Fruit fly (Drosophila melanogaster) whole organism, embryonic: ENCODE results near the gene Pis.

Source experiments
- ATbp ChIP-seq: fragments of 200-800 bp; sonication (Bioruptor generic); optimal IDR thresholded peaks from 2 replicates; lab custom pipeline; 2017; ENCODE audit warnings: missing biosample characterization, mild to moderate bottlenecking, missing genetic modification characterization, missing genetic modification reagents
- Atf6 ChIP-seq: fragments of 200-800 bp; sonication (Bioruptor generic); IDR thresholded peaks from 2 replicates; pipeline ENCODE4 v1.3.6; 2022; ENCODE audit warnings: missing biosample characterization, missing genetic modification characterization
- BEAF-32 ChIP-seq: fragments of 200-800 bp; sonication (Bioruptor generic); optimal IDR thresholded peaks from 3 replicates; lab custom pipeline; 2017; ENCODE audit warnings: missing biosample characterization, missing genetic modification characterization, mild to moderate bottlenecking, moderate library complexity, missing genetic modification reagents
- CG10431 ChIP-seq: fragments of 200-800 bp; sonication (Bioruptor generic); optimal IDR thresholded peaks from 3 replicates; lab custom pipeline; 2018; ENCODE audit warnings: missing biosample characterization, mild to moderate bottlenecking, missing genetic modification characterization
- CG11085 ChIP-seq: fragments of 200-800 bp; sonication (Bioruptor generic); IDR thresholded peaks from 2 replicates; pipeline ENCODE4 v1.3.6; 2022; ENCODE audit warnings: missing biosample characterization, missing genetic modification characterization
- CG12155 ChIP-seq: fragments of 200-800 bp; sonication (Bioruptor generic); optimal IDR thresholded peaks from 3 replicates; lab custom pipeline; 2016; ENCODE audit warnings: missing biosample characterization, missing genetic modification characterization
- CG13894 ChIP-seq: fragments of 200-800 bp; sonication (Bioruptor generic); optimal IDR thresholded peaks from 3 replicates; lab custom pipeline; 2018; ENCODE audit warnings: missing biosample characterization, mild to moderate bottlenecking, missing genetic modification characterization, moderate library complexity
- CG15696 ChIP-seq: fragments of 200-800 bp; sonication (Bioruptor generic); optimal IDR thresholded peaks from 2 replicates; lab custom pipeline; 2019; ENCODE audit warnings: missing biosample characterization, mild to moderate bottlenecking, missing genetic modification characterization, moderate library complexity
- CG17359 ChIP-seq: fragments of 200-800 bp; sonication (Bioruptor generic); optimal IDR thresholded peaks from 3 replicates; lab custom pipeline; 2018; ENCODE audit warnings: missing biosample characterization, mild to moderate bottlenecking, missing genetic modification characterization, moderate library complexity
- CG18476 ChIP-seq: fragments of 200-800 bp; sonication (Bioruptor generic); optimal IDR thresholded peaks from 2 replicates; lab custom pipeline; 2016; ENCODE audit warnings: missing biosample characterization, mild to moderate bottlenecking, missing genetic modification characterization
- CG2712 ChIP-seq: fragments of 200-800 bp; optimal IDR thresholded peaks from 3 replicates; lab custom pipeline; 2019; ENCODE audit warnings: missing biosample characterization, mild to moderate bottlenecking, missing genetic modification characterization, moderate library complexity
- CG30020 ChIP-seq: fragments of 200-800 bp; optimal IDR thresholded peaks from 2 replicates; lab custom pipeline; 2019; ENCODE audit warnings: missing biosample characterization, mild to moderate bottlenecking, missing genetic modification characterization, moderate library complexity
- CG30403 ChIP-seq: fragments of 200-800 bp; sonication (Bioruptor generic); optimal IDR thresholded peaks from 3 replicates; lab custom pipeline; 2016; ENCODE audit warnings: missing biosample characterization, missing genetic modification characterization
- CG3995 ChIP-seq: fragments of 200-800 bp; sonication (Bioruptor generic); optimal IDR thresholded peaks from 3 replicates; lab custom pipeline; 2016; ENCODE audit warnings: missing biosample characterization, missing genetic modification characterization
- CG6272 ChIP-seq: fragments of 200-800 bp; sonication (Bioruptor generic); IDR thresholded peaks from 2 replicates; pipeline ENCODE4 v1.3.6; 2022; ENCODE audit warnings: missing biosample characterization, missing genetic modification characterization
- CG7745 ChIP-seq: fragments of 200-800 bp; sonication (Bioruptor generic); optimal IDR thresholded peaks from 2 replicates; lab custom pipeline; 2018; ENCODE audit warnings: missing biosample characterization, mild to moderate bottlenecking, missing genetic modification characterization, moderate library complexity
- CG7839 ChIP-seq: fragments of 200-800 bp; sonication (Bioruptor generic); optimal IDR thresholded peaks from 3 replicates; lab custom pipeline; 2018; ENCODE audit warnings: missing biosample characterization, mild to moderate bottlenecking, missing genetic modification characterization, moderate library complexity
- CG7963 ChIP-seq: fragments of 200-800 bp; sonication (Bioruptor generic); IDR thresholded peaks from 3 replicates; pipeline ENCODE4 v1.3.6; 2022; ENCODE audit warnings: missing biosample characterization, missing genetic modification characterization; ENCODE audit not compliant: partially characterized antibody
- CG9437 ChIP-seq: fragments of 200-800 bp; sonication (Bioruptor generic); optimal IDR thresholded peaks from 2 replicates; lab custom pipeline; 2018; ENCODE audit warnings: missing biosample characterization, mild to moderate bottlenecking, missing genetic modification characterization
- D19A ChIP-seq: fragments of 200-800 bp; optimal IDR thresholded peaks from 3 replicates; lab custom pipeline; 2019; ENCODE audit warnings: missing biosample characterization, mild to moderate bottlenecking, missing genetic modification characterization, moderate library complexity
- Deaf1 ChIP-seq: fragments of 200-800 bp; optimal IDR thresholded peaks from 3 replicates; lab custom pipeline; 2019; ENCODE audit warnings: missing biosample characterization, mild to moderate bottlenecking, missing genetic modification characterization, moderate library complexity
- E2f2 ChIP-seq: fragments of 200-800 bp; sonication (Bioruptor generic); IDR thresholded peaks from 2 replicates; pipeline ENCODE4 v1.3.6; 2022; ENCODE audit warnings: missing biosample characterization, missing genetic modification characterization
- HmgD ChIP-seq: fragments of 200-800 bp; sonication (Bioruptor generic); optimal IDR thresholded peaks from 3 replicates; lab custom pipeline; 2016; ENCODE audit warnings: missing biosample characterization, missing genetic modification characterization
- Hr78 ChIP-seq, 2 experiments: fragments of 200-800 bp in 1 of 2; fragments of >200 bp in 1 of 2; sonication (Bioruptor generic) in 1 of 2; optimal IDR thresholded peaks; 2 replicates each; lab custom pipeline; 2017 to 2019; ENCODE audit warnings: missing biosample characterization in 2 of 2, missing genetic modification characterization in 2 of 2, mild to moderate bottlenecking in 1 of 2, moderate library complexity in 1 of 2
- MESR4 ChIP-seq: fragments of 200-800 bp; sonication (Bioruptor generic); optimal IDR thresholded peaks from 2 replicates; lab custom pipeline; 2018; ENCODE audit warnings: missing biosample characterization, mild to moderate bottlenecking, missing genetic modification characterization, moderate library complexity
- Mrtf ChIP-seq: fragments of 200-800 bp; sonication (Bioruptor generic); IDR thresholded peaks from 3 replicates; pipeline ENCODE4 v1.3.6; 2022; ENCODE audit warnings: missing biosample characterization, missing genetic modification characterization
- Ptx1 ChIP-seq: fragments of 200-800 bp; sonication (Bioruptor generic); IDR thresholded peaks from 2 replicates; pipeline ENCODE4 v1.3.6; 2022; ENCODE audit warnings: missing biosample characterization, missing genetic modification characterization
- Spps ChIP-seq: fragments of 200-800 bp; sonication (Bioruptor generic); optimal IDR thresholded peaks from 2 replicates; lab custom pipeline; 2018; ENCODE audit warnings: missing biosample characterization, mild to moderate bottlenecking, missing genetic modification characterization
- Trl ChIP-seq, 3 experiments: fragments of >200 bp in 2 of 3; fragments of 200-800 bp in 1 of 3; sonication (Bioruptor generic) in 1 of 3; optimal IDR thresholded peaks; 2 replicates in 1 of 3; 3 replicates in 2 of 3; lab custom pipeline; 2016 to 2017; ENCODE audit warnings: missing biosample characterization in 1 of 3, missing genetic modification characterization in 1 of 3
- bcd ChIP-seq: fragments of 200-800 bp; sonication (Bioruptor generic); optimal IDR thresholded peaks from 2 replicates; lab custom pipeline; 2017; ENCODE audit warnings: missing biosample characterization, mild to moderate bottlenecking, missing genetic modification characterization
- chif ChIP-seq, 2 experiments: fragments of 200-800 bp; sonication (Bioruptor generic); optimal IDR thresholded peaks; 3 replicates each; lab custom pipeline; 2016; ENCODE audit warnings: missing biosample characterization in 2 of 2, missing genetic modification characterization in 2 of 2
- chinmo ChIP-seq: fragments of 200-800 bp; sonication (Bioruptor generic); IDR thresholded peaks from 4 replicates; pipeline ENCODE4 v1.3.6; 2022; ENCODE audit warnings: missing biosample characterization, missing genetic modification characterization; ENCODE audit not compliant: partially characterized antibody
- dmrt11E ChIP-seq: fragments of 200-800 bp; sonication (Bioruptor generic); optimal IDR thresholded peaks from 3 replicates; lab custom pipeline; 2018; ENCODE audit warnings: missing biosample characterization, mild to moderate bottlenecking, missing genetic modification characterization, moderate library complexity
- ewg ChIP-seq: fragments of 200-800 bp; sonication (Bioruptor generic); optimal IDR thresholded peaks from 3 replicates; lab custom pipeline; 2017; ENCODE audit warnings: mild to moderate bottlenecking, missing biosample characterization, missing genetic modification reagents, missing genetic modification characterization
- gce ChIP-seq: fragments of 200-800 bp; sonication (Bioruptor generic); IDR thresholded peaks from 3 replicates; pipeline ENCODE4 v1.3.6; 2022; ENCODE audit warnings: missing biosample characterization, missing genetic modification characterization
- gem ChIP-seq: fragments of 200-800 bp; sonication (Bioruptor generic); optimal IDR thresholded peaks from 2 replicates; lab custom pipeline; 2019; ENCODE audit warnings: missing biosample characterization, mild to moderate bottlenecking, missing genetic modification characterization, moderate library complexity
- hb ChIP-seq: fragments of 200-800 bp; sonication (Bioruptor generic); IDR thresholded peaks from 3 replicates; pipeline ENCODE4 v1.3.6; 2022; ENCODE audit warnings: missing biosample characterization, missing genetic modification characterization; ENCODE audit not compliant: partially characterized antibody
- insv ChIP-seq, 2 experiments: fragments of 200-800 bp; sonication (Bioruptor generic); optimal IDR thresholded peaks; 3 replicates each; lab custom pipeline; 2016 to 2018; ENCODE audit warnings: missing biosample characterization in 2 of 2, missing genetic modification characterization in 2 of 2
- lov ChIP-seq, 2 experiments: fragments of 200-800 bp in 1 of 2; fragments of >200 bp in 1 of 2; sonication (Bioruptor generic) in 1 of 2; IDR thresholded peaks in 1 of 2; optimal IDR thresholded peaks in 1 of 2; 2 replicates in 1 of 2; 3 replicates in 1 of 2; pipeline versions ENCODE4 v1.3.6 to Lab custom; 2017 to 2022; ENCODE audit warnings: missing biosample characterization in 1 of 2, missing genetic modification characterization in 1 of 2
- mld ChIP-seq: fragments of 200-800 bp; sonication (Bioruptor generic); IDR thresholded peaks from 3 replicates; pipeline ENCODE4 v1.3.6; 2022; ENCODE audit warnings: missing biosample characterization, missing genetic modification characterization; ENCODE audit not compliant: partially characterized antibody
- nom ChIP-seq: fragments of 200-800 bp; sonication (Bioruptor generic); optimal IDR thresholded peaks from 2 replicates; lab custom pipeline; 2017; ENCODE audit warnings: missing biosample characterization, missing genetic modification characterization, mild to moderate bottlenecking, moderate library complexity, missing genetic modification reagents
- odd ChIP-seq: fragments of 200-800 bp; sonication (Bioruptor generic); optimal IDR thresholded peaks from 2 replicates; lab custom pipeline; 2017; ENCODE audit warnings: missing biosample characterization, mild to moderate bottlenecking, missing genetic modification characterization
- org-1 ChIP-seq: fragments of 200-800 bp; sonication (Bioruptor generic); optimal IDR thresholded peaks from 2 replicates; lab custom pipeline; 2017; ENCODE audit warnings: missing biosample characterization, missing genetic modification characterization
- peb ChIP-seq: fragments of 200-800 bp; sonication (Bioruptor generic); IDR thresholded peaks from 2 replicates; pipeline ENCODE4 v1.3.6; 2022; ENCODE audit warnings: missing biosample characterization, missing genetic modification characterization
- pum ChIP-seq: fragments of 200-800 bp; sonication (Bioruptor generic); optimal IDR thresholded peaks from 2 replicates; lab custom pipeline; 2016; ENCODE audit warnings: missing biosample characterization, missing genetic modification characterization
- pzg ChIP-seq: fragments of 200-800 bp; sonication (Bioruptor generic); optimal IDR thresholded peaks from 3 replicates; lab custom pipeline; 2018; ENCODE audit warnings: missing biosample characterization, mild to moderate bottlenecking, missing genetic modification characterization, moderate library complexity
- so ChIP-seq: fragments of 200-800 bp; sonication (Bioruptor generic); IDR thresholded peaks from 3 replicates; pipeline ENCODE4 v1.3.6; 2022; ENCODE audit warnings: missing biosample characterization, missing genetic modification characterization
- stwl ChIP-seq: fragments of 200-800 bp; sonication (Bioruptor generic); optimal IDR thresholded peaks from 3 replicates; lab custom pipeline; 2018; ENCODE audit warnings: missing biosample characterization, mild to moderate bottlenecking, missing genetic modification characterization, moderate library complexity

The Pis gene

dm6 chrX:15671026-15671563 is 32.5 kb downstream of the Pis start, which contains the start of gene CG15646 (continued):
- TF ChIP-seq Ptx1 (GFP tag; lab: Robert Waterston, UW) (peak; percentile 68), dmrt11E (tag; lab: Kevin White, UChicago) (peak; percentile 97), MESR4 (GFP tag; lab: Kevin White, UChicago) (no peak), CG15696 (tag; lab: Kevin White, UChicago) (peak; percentile 95), D19A (tag; lab: Kevin White, UChicago) (peak; percentile 84), CG10431 (peak; percentile 10), CG30403 (GFP tag; lab: Kevin White, UChicago) (peak; percentile 70), lov (optimal IDR thresholded peaks at IDR 0.05; lab: Kevin White, UChicago) (no peak), lov (GFP tag; IDR thresholded peaks at IDR 0.05; lab: Robert Waterston, UW) (0 out of 3 replicates have a peak, but pooled peaks have one; percentile 62), CG9437 (GFP tag; lab: Kevin White, UChicago) (peak; percentile 53), CG3995 (GFP tag; lab: Kevin White, UChicago) (no peak), Atf6 (GFP tag; lab: Robert Waterston, UW) (no peak), insv (GFP tag; optimal IDR thresholded peaks at IDR 0.05; lab: Kevin White, UChicago) (no peak), ewg (GFP tag; lab: Kevin White, UChicago) (peak; percentile 47), nom (GFP tag; lab: Kevin White, UChicago) (peak; percentile 45), BEAF-32 (GFP tag; lab: Kevin White, UChicago) (no peak), hb (GFP tag; lab: Robert Waterston, UW) (no peak), ATbp (peak; percentile 56), Mrtf (GFP tag; lab: Robert Waterston, UW) (no peak), CG7963 (peak; percentile 50; the same call in 1 of the 3 replicates), chinmo (no peak), Deaf1 (tag; lab: Kevin White, UChicago) (peak; percentile 43), CG17359 (tag; lab: Kevin White, UChicago) (no peak), CG6272 (no peak), Trl (optimal IDR thresholded peaks at IDR 0.05; lab: Kevin White, UChicago) (peak in 1 of 2 experiments; percentile 10), Trl (GFP tag; optimal IDR thresholded peaks at IDR 0.05; lab: Kevin White, UChicago) (no peak), CG18476 (GFP tag; lab: Kevin White, UChicago) (peak; percentile 98), mld (GFP tag; lab: Robert Waterston, UW) (peak; percentile 53; the same call in 1 of the 3 replicates), CG2712 (peak; percentile 95), CG7839 (tag; lab: Kevin White, UChicago) (peak; percentile 85), CG30020 (peak; percentile 47), stwl (peak; percentile 31), pum (GFP tag; lab: Kevin White, UChicago) (peak; percentile 25), CG13894 (tag; lab: Kevin White, UChicago) (no peak), peb (peak; percentile 47; the same call in 1 of the 2 replicates), so (GFP tag; lab: Robert Waterston, UW) (no peak), HmgD (GFP tag; lab: Kevin White, UChicago) (no peak), gce (GFP tag; lab: Robert Waterston, UW) (no peak), pzg (no peak), bcd (GFP tag; lab: Kevin White, UChicago) (peak; percentile 66), odd (GFP tag; lab: Kevin White, UChicago) (peak; percentile 65), Spps (tag; lab: Kevin White, UChicago) (peak; percentile 78), chif (GFP tag; optimal IDR thresholded peaks at IDR 0.05; lab: Kevin White, UChicago) (peak; percentile 3 to 49), CG12155 (peak; percentile 24), CG7745 (tag; lab: Kevin White, UChicago) (peak; percentile 10), CG11085 (GFP tag; lab: Robert Waterston, UW) (no peak), gem (tag; lab: Kevin White, UChicago) (peak; percentile 90), E2f2 (GFP tag; lab: Robert Waterston, UW) (no peak), Hr78 (GFP tag; optimal IDR thresholded peaks at IDR 0.05; lab: Kevin White, UChicago) (no peak), org-1 (peak; percentile 52)
